Fruit fly (Drosophila melanogaster) ovary, adult (tissue): ENCODE measurements around the gene mRpS2.

Source experiments
- CG17801 ChIP-seq: fragments of 200-800 bp; optimal IDR thresholded peaks from 2 replicates; lab custom pipeline; 2019; ENCODE audit warnings: missing biosample characterization, mild to moderate bottlenecking, missing genetic modification characterization, moderate library complexity; ENCODE audit not compliant: partially characterized antibody

The mRpS2 gene

DNA sequence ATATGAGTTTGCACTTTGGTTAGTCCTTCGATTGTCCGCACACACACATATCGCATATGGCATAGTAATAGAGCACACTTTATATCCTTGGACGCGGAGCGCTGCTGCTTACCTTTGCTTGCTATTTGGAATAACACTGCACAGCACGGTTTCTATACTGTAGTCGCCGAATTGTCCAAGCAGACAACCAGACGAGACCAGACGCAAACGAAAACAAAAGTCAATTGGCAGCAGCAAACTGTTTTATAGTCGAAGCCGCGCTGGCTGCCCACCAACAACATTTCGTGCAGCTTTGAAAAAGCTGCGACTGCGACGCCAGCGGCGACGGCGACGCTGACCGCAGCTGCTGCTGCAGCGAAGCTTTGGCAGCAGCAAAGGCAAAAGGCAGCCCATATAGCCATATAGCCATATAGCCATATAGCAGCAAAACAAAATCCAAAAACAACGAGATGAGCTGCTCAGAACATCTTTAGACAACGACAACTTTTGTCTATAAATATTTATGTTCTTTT is 48.5 kb downstream of the mRpS2 start, which contains the start of gene slf:
Gene slf (minus strand): TSS at position 219 of the 512 bp plus-strand sequence.
- TF ChIP-seq CG17801 (GFP tag; lab: Kevin White, UChicago) = no peak

DNA sequence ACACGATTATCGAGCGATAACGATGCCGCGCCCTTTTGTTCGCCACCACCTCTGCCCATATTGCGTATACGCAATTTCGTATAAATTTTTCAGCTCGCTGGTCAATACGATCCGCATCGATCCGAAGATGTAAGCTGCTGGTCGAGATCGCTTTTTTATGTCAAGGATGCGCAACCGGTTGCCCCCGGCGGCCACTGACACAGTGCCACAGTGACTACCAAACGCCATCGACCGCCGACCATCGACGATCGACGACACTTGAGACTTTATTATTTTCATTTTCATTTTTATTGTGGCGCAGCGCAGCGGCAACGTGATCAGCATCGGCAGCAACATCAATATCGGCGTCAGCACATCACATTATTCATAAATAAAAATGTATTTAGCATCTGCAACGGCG is 50.2 kb downstream of the mRpS2 start:
- no peak for TF ChIP-seq CG17801 (GFP tag; lab: Kevin White, UChicago)
